Worm (Caenorhabditis elegans) whole organism, young adult: ENCODE results near the gene sup-26.

Experiments used
- K12H6.12 ChIP-seq: fragments of 200-800 bp; sonication (Bioruptor generic); optimal IDR thresholded peaks from 2 replicates; lab custom pipeline; 2018; ENCODE audit warnings: mild to moderate bottlenecking, missing genetic modification characterization, missing compliant biosample characterization
- snpc-3.4 ChIP-seq: sonication (generic microtip); optimal IDR thresholded peaks from 2 replicates; lab custom pipeline; 2017; ENCODE audit warnings: missing genetic modification characterization, mild to moderate bottlenecking, missing compliant biosample characterization, antibody characterized with exemption, moderate library complexity, missing genotype, missing genetic modification reagents

DNA sequence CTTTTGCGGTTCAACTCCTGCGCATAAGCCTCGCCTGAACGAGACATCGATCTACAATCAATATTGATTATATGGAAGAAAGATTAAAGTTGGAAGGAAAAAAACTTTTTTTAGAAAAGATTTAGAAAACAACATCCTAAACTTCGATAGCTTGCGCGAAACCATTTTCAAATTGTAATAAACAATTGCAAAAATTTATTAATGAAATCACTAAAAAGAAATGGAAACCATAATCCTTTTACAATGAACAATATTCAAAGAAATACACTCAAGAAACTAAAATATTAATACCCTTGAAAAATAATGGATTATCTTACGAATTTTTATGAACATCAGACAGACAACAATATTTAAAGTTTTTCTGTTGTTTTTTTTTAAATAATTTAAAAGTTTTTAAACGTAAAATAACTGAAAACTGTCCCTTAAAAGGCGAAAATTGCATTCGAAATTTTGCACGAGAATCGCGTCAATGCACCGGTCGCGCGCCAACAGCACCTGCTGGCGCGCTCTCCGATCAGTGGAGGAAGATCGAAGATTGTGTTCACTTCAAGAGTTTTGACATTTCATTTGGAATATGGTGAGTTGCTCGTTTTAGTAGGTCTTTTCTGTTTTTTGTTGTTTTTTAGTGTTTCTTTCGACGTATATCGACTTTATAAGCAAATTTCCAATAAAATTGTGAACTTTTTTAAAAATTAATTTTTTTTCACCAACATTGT lies 10.6 kb downstream of the sup-26 start, which contains the start of the genes sftb-1 and R10E4.1:
- TF ChIP-seq snpc-3.4 (tag; lab: Kevin White, UChicago): no peak
- no peak for TF ChIP-seq K12H6.12 (tag; lab: Kevin White, UChicago)
